Fruit fly (Drosophila melanogaster): ENCODE measurements around the gene CG2540.

The CG2540 gene

dm6 chrX:12595610-12596336, 33.9 kb upstream of the CG2540 start, which contains the start of the genes CG1824 and Sec16:
Gene CG1824 (minus strand): TSS chrX:12595624.
Gene Sec16 (plus strand): TSS chrX:12596047.
- TF ChIP-seq psq (optimal IDR thresholded peaks at IDR 0.05) (no peak), usp (GFP tag; optimal IDR thresholded peaks at IDR 0.05) (no peak), Dll (optimal IDR thresholded peaks at IDR 0.05) (no peak), pan (optimal IDR thresholded peaks at IDR 0.05) (no peak), EcR (GFP tag; optimal IDR thresholded peaks at IDR 0.05) (no peak), CG8478 (optimal IDR thresholded peaks at IDR 0.05) (no peak)

dm6 chrX:12596353-12597107, 33.1 kb upstream of the CG2540 start:
- TF ChIP-seq CG8478 (optimal IDR thresholded peaks at IDR 0.05), result peak; percentile 18
- TF ChIP-seq pan (optimal IDR thresholded peaks at IDR 0.05), result no peak
- TF ChIP-seq usp (GFP tag; optimal IDR thresholded peaks at IDR 0.05), result no peak

dm6 chrX:12600802-12601793, 28.6 kb upstream of the CG2540 start:
- TF ChIP-seq CG8478 (optimal IDR thresholded peaks at IDR 0.05) (no peak), Dll (optimal IDR thresholded peaks at IDR 0.05) (no peak), usp (GFP tag; optimal IDR thresholded peaks at IDR 0.05) (no peak), EcR (GFP tag; optimal IDR thresholded peaks at IDR 0.05) (no peak), pan (optimal IDR thresholded peaks at IDR 0.05) (no peak), psq (optimal IDR thresholded peaks at IDR 0.05) (no peak)

- TF ChIP-seq usp (GFP tag; optimal IDR thresholded peaks at IDR 0.05), result no peak
These were observed 17.9 kb upstream of the CG2540 start, which contains the start of the genes CG1463 and Fpgs1 for dm6 chrX:12611536-12612458. Gene CG1463 (minus strand): TSS chrX:12611667. Gene Fpgs1 (plus strand): TSS chrX:12611867.

dm6 chrX:12613248-12613805, 16.4 kb upstream of the CG2540 start:
- TF ChIP-seq CG8478 (optimal IDR thresholded peaks at IDR 0.05) (no peak), usp (GFP tag; optimal IDR thresholded peaks at IDR 0.05) (no peak), Dll (optimal IDR thresholded peaks at IDR 0.05) (no peak), EcR (GFP tag; optimal IDR thresholded peaks at IDR 0.05) (no peak), pan (optimal IDR thresholded peaks at IDR 0.05) (no peak), psq (optimal IDR thresholded peaks at IDR 0.05) (no peak)

dm6 chrX:12615752-12616366, 13.8 kb upstream of the CG2540 start, which contains the start of gene CG11085:
Gene CG11085 (plus strand): TSS chrX:12616316.
- TF ChIP-seq CG8478 (optimal IDR thresholded peaks at IDR 0.05) (no peak), usp (GFP tag; optimal IDR thresholded peaks at IDR 0.05) (no peak)

dm6 chrX:12621640-12622039, 8.0 kb upstream of the CG2540 start:
- TF ChIP-seq CG8478 (optimal IDR thresholded peaks at IDR 0.05), result no peak
- no peak for TF ChIP-seq usp (GFP tag; optimal IDR thresholded peaks at IDR 0.05)
- TF ChIP-seq psq (optimal IDR thresholded peaks at IDR 0.05), result no peak
- no peak for TF ChIP-seq EcR (GFP tag; optimal IDR thresholded peaks at IDR 0.05)
- no peak for TF ChIP-seq Dll (optimal IDR thresholded peaks at IDR 0.05)
- TF ChIP-seq pan (optimal IDR thresholded peaks at IDR 0.05), result no peak

- TF ChIP-seq EcR (GFP tag; optimal IDR thresholded peaks at IDR 0.05) (no peak), usp (GFP tag; optimal IDR thresholded peaks at IDR 0.05) (no peak), pan (optimal IDR thresholded peaks at IDR 0.05) (no peak), Dll (optimal IDR thresholded peaks at IDR 0.05) (no peak), psq (optimal IDR thresholded peaks at IDR 0.05) (no peak), CG8478 (optimal IDR thresholded peaks at IDR 0.05) (no peak)
These were observed 5.7 kb upstream of the CG2540 start, which contains the start of gene CG15728 for dm6 chrX:12623992-12624391. Gene CG15728 (plus strand): TSS chrX:12624292.

dm6 chrX:12625594-12626274, 3.9 kb upstream of the CG2540 start:
- TF ChIP-seq pan (optimal IDR thresholded peaks at IDR 0.05), result no peak
- TF ChIP-seq EcR (GFP tag; optimal IDR thresholded peaks at IDR 0.05), result no peak
- TF ChIP-seq psq (optimal IDR thresholded peaks at IDR 0.05), result no peak
- no peak for TF ChIP-seq CG8478 (optimal IDR thresholded peaks at IDR 0.05)
